Fruit fly (Drosophila melanogaster) whole organism, larva: ENCODE results near the gene CG7943.

ENCODE experiments used
- noc ChIP-seq: fragments of 200-800 bp; sonication (Bioruptor generic); optimal IDR thresholded peaks from 3 replicates; lab custom pipeline; 2019; ENCODE audit warnings: missing biosample characterization, mild to moderate bottlenecking, missing genetic modification characterization, moderate library complexity

Gene CG7943

DNA sequence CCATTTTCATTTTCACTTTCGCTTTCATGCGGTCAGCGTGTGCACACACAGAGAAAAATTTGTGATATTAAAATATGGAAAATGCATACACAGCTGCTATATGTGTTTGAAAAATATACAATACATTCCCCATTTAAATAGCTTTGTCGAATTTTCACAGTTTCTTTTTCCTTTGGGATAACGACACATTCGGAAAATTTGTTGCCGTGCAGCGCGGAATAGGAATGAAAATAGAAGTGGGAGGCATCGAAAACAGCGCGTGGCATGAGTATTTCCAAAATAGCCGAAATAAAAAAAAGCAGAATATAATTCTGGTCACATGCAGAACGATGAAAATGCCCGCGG, 46.4 kb downstream of the CG7943 start:
- TF ChIP-seq noc: peak; percentile 65

DNA sequence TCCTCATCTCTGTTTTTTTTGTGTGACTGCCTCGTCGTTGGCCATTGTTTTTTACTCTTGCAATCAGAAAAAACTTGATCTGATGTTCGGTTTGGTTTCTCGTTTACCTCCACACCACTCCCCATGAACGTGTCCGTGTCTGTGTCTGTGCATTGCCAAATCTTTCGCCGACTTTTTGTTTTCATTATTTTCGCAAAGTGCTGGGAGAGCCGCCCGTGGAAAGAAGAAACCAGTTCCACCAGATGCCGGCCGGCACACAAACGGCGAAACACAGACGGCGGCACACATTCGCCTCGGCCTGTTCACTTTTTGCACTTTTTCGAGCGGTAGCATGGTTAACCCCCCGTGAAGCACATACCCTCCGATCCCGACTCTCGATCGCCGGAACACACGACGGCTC, 49.1 kb downstream of the CG7943 start:
- TF ChIP-seq noc: no peak

dm6 chr3R:30095855-30096254, 49.6 kb downstream of the CG7943 start:
- TF ChIP-seq noc: peak; percentile 79

dm6 chr3R:30098229-30098628, 52.0 kb downstream of the CG7943 start:
- no peak for TF ChIP-seq noc
